Fruit fly (Drosophila melanogaster) whole organism, pupa: ENCODE measurements around the gene CG9801.

ENCODE experiments used
- CG13204 ChIP-seq: fragments of 200-800 bp; sonication (Bioruptor generic); optimal IDR thresholded peaks from 2 replicates; lab custom pipeline; 2018; ENCODE audit warnings: missing biosample characterization, mild to moderate bottlenecking, missing genetic modification characterization, moderate library complexity
- CG14655 ChIP-seq: fragments of 200-800 bp; sonication (Bioruptor generic); optimal IDR thresholded peaks from 3 replicates; lab custom pipeline; 2017; ENCODE audit warnings: mild to moderate bottlenecking, missing biosample characterization, missing genetic modification reagents, missing genetic modification characterization
- CG15710 ChIP-seq: fragments of 200-800 bp; sonication (Bioruptor generic); optimal IDR thresholded peaks from 2 replicates; lab custom pipeline; 2018; ENCODE audit warnings: missing biosample characterization, mild to moderate bottlenecking, missing genetic modification characterization, moderate library complexity
- CG17806 ChIP-seq: fragments of 200-800 bp; sonication (Bioruptor generic); optimal IDR thresholded peaks from 2 replicates; lab custom pipeline; 2018; ENCODE audit warnings: missing biosample characterization, mild to moderate bottlenecking, missing genetic modification characterization, moderate library complexity
- CG8301 ChIP-seq: fragments of 200-800 bp; sonication (Bioruptor generic); optimal IDR thresholded peaks from 2 replicates; lab custom pipeline; 2018; ENCODE audit warnings: missing biosample characterization, mild to moderate bottlenecking, missing genetic modification characterization
- EcR ChIP-seq: fragments of 200-800 bp; sonication (Bioruptor generic); optimal IDR thresholded peaks from 3 replicates; lab custom pipeline; 2019; ENCODE audit warnings: missing biosample characterization, missing genetic modification characterization, mild to moderate bottlenecking, moderate library complexity, missing genetic modification reagents

dm6 chr3R:8712722-8713131 lies 34.7 kb downstream of the CG9801 start, which contains the start of gene CG8112:
- TF ChIP-seq CG13204 (GFP tag; lab: Kevin White, UChicago): no peak
- TF ChIP-seq CG17806: peak; percentile 5
- TF ChIP-seq CG14655: no peak
- TF ChIP-seq CG15710: peak; percentile 25
- no peak for TF ChIP-seq EcR
- no peak for TF ChIP-seq CG8301 (tag; lab: Kevin White, UChicago)
